Fruit fly (Drosophila melanogaster): ENCODE measurements around the gene CG43886.

DNA sequence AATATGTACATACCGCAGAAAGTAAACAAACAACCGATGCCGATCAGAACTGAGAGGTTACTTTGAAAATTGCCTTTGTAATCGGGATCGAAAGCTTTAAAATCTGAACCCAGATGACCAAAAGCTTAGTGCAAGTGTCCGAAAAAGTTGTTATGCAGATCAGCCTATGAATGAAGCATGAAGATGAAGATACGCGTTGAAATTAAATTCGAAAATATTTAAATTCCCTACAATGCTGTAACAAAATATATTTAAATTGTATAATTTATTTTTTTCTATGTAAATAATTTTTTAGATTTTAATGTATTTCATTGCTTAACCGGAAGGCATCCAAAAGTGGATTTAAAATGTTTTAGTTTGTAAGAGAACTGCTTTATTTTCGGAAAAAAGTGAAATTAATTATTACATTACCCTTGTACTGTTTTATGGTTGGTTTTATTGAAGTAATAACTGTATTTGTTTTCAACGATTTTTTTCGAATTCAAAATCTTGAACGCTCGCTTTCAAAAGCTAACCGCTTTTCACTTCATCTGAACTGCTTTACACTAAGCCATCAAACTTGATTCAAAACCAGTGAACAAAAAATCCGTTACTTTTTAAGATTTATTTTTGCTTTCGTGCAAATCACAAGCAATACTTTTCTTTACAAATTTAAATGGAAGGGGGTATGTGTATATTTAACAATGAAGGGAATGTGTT lies at the start of gene CG43886:
- TF ChIP-seq CG8301 (tag; optimal IDR thresholded peaks at IDR 0.05) (no peak), CG13204 (GFP tag; optimal IDR thresholded peaks at IDR 0.05) (no peak), Pif1B (GFP tag; optimal IDR thresholded peaks at IDR 0.05) (no peak), fd96Ca (GFP tag; IDR thresholded peaks at IDR 0.05) (no peak), CG9948 (tag; optimal IDR thresholded peaks at IDR 0.05) (no peak), CG10348 (GFP tag; IDR thresholded peaks at IDR 0.05) (no peak), D1 (tag; optimal IDR thresholded peaks at IDR 0.05) (peak; percentile 14), CG32121 (GFP tag; IDR thresholded peaks at IDR 0.05) (no peak), CG4496 (GFP tag; IDR thresholded peaks at IDR 0.05) (no peak), gl (tag; optimal IDR thresholded peaks at IDR 0.05) (no peak), Ets98B (GFP tag; IDR thresholded peaks at IDR 0.05) (no peak), EcR (GFP tag; optimal IDR thresholded peaks at IDR 0.05) (no peak), CG15710 (tag; optimal IDR thresholded peaks at IDR 0.05) (no peak), CG14655 (GFP tag; optimal IDR thresholded peaks at IDR 0.05) (no peak)
